Worm (Caenorhabditis elegans): ENCODE data around the gene T08G5.1.
"Not testable (repeated sequence)": the region's sequence is repeated elsewhere in the genome, so short reads cannot be mapped to it uniquely, and the experiment has no call there.

The T08G5.1 gene

DNA sequence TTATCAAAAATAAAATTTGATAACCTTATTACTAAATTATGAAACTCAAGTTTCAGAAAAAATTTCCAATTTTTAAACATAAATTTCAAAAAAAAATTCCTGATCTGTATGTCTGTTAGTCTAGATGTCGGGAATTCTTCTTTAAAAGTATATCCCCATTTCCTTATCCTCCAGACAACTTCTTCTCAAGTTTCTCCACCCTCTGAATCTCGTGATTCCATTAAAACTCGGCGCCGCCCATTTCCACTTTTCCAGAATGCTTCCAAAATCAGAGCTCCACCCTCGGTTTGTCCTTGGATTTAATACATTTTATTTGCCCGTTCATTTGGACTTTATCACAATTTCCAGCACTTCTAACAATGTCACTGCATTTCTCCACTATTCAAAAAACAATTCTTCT lies 15.1 kb downstream of the T08G5.1 start, which contains the start of gene ins-10:
TSS of gene ins-10 (plus strand) at position 301 of the 400 bp plus-strand sequence.
- TF ChIP-seq aly-2 (tag; optimal IDR thresholded peaks at IDR 0.05) (no peak), ztf-1 (GFP tag; conservative IDR thresholded peaks at IDR 0.05) (no peak), nhr-10 (tag; optimal IDR thresholded peaks at IDR 0.05) (no peak), ztf-4 (tag; optimal IDR thresholded peaks at IDR 0.05) (no peak), lin-13 (GFP tag; optimal IDR thresholded peaks at IDR 0.05) (no peak), elt-3 (tag; optimal IDR thresholded peaks at IDR 0.05) (no peak), mbf-1 (tag; optimal IDR thresholded peaks at IDR 0.05) (no peak)

DNA sequence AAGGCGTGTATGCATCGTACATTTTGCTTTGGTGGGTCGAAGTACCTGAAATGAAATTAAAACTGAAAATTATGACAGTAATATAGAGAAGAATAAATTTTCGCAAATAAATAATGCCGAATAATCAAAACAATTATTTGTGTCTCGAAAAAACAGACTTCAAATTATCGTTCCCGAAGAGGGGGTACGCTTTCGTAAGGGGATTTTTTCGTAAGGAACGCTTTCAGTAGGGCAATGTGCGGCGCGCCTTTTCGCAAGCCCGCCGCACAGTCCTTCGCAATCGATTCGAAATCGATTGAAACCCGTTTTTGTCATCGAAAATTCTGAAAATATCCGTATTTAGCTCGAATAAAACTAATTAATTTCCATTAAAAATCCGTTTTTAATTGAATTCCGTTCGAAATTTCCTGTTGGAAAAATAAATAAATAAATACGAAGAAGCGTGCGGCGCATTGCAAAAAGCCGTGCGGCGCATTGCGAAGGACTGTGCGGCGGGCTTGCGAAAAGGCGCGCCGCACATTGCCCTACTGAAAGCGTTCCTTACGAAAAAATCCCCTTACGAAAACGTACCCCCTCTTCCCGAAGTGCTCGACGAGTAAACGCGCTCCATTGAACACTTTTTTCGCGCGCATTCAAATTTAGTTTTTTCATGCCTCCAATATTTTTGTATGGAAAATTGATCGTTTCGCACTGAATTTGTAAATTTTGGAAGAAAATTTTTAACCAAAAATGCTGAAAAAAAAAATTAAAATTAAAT lies 19.9 kb downstream of the T08G5.1 start, which contains the start of gene vps-39:
TSS of gene vps-39 (minus strand) at position 51 of the 757 bp plus-strand sequence.
- TF ChIP-seq F13H6.1 (tag; optimal IDR thresholded peaks at IDR 0.05) (peak; percentile 58), unc-55 (GFP tag; optimal IDR thresholded peaks at IDR 0.05) (peak; percentile 25), sma-9 (GFP tag; optimal IDR thresholded peaks at IDR 0.05) (peak; percentile 28), sma-3 (GFP tag; optimal IDR thresholded peaks at IDR 0.05) (peak; percentile 28), gmeb-1 (tag; optimal IDR thresholded peaks at IDR 0.05) (peak; percentile 8), lsy-2 (tag; optimal IDR thresholded peaks at IDR 0.05) (peak in 1 of 2 experiments; percentile 35), nhr-129 (tag; optimal IDR thresholded peaks at IDR 0.05) (peak; percentile 5), lin-13 (GFP tag; optimal IDR thresholded peaks at IDR 0.05) (peak; percentile 4)
- not testable (repeated sequence) for TF ChIP-seq sma-9 (tag; optimal IDR thresholded peaks at IDR 0.05)

DNA sequence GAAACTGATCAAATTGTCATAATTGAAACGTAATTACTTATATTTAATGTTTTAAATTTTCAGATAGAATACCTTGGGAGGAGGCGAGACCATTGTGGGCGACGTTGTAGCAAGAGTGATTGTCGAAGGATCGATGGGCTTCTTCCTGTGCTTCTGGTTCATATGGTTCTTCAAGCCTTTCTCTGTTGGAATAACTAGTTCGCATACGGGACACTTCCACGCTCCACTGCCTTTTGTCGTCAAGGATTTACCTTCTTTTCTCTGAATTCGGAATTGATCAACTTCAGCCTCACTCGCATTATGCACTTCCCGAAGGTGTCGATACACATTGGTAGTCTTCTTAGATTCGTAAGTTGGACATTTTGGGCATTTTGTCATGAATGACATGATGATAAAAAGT lies 30.7 kb downstream of the T08G5.1 start, which contains the start of gene F58D12.1:
TSS of gene F58D12.1 (plus strand) at position 301 of the 400 bp plus-strand sequence.
- not testable (repeated sequence) for TF ChIP-seq skn-1 (tag; optimal IDR thresholded peaks at IDR 0.05); dmd-4 (tag; optimal IDR thresholded peaks at IDR 0.05); lin-13 (GFP tag; optimal IDR thresholded peaks at IDR 0.05)

DNA sequence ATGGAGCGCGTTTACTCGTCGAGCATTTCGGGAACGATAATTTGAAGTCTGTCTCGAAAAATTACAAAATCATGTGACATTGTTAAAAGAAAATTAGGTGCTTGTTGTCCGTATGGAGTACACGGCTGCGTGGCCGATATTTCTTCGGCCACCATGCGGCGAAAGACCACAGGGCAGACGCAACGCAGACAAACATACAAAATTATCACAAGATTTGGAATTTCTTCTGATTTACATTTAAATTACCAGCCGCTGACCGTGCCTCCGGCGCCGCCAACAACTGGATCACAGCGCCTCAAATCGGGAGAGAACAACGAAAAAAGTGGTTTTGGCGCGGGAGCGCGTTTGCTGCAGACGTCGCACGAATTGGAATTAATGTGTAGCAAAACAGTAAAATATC lies 36.5 kb downstream of the T08G5.1 start:
- TF ChIP-seq nhr-129 (tag; optimal IDR thresholded peaks at IDR 0.05): peak; percentile 68
- peak; percentile 87 for TF ChIP-seq lin-13 (GFP tag; optimal IDR thresholded peaks at IDR 0.05)
- TF ChIP-seq crh-2 (tag; optimal IDR thresholded peaks at IDR 0.05): peak; percentile 93
- peak; percentile 84 for TF ChIP-seq ztf-4 (tag; optimal IDR thresholded peaks at IDR 0.05)
- TF ChIP-seq sem-4 (tag; optimal IDR thresholded peaks at IDR 0.05): peak; percentile 93
- TF ChIP-seq Y55F3AM.14 (GFP tag; optimal IDR thresholded peaks at IDR 0.05): peak; percentile 86
- TF ChIP-seq nhr-10 (tag; optimal IDR thresholded peaks at IDR 0.05): peak; percentile 39
- peak; percentile 67 for TF ChIP-seq ceh-82 (tag; optimal IDR thresholded peaks at IDR 0.05)
- TF ChIP-seq gmeb-1 (tag; optimal IDR thresholded peaks at IDR 0.05): peak; percentile 88
- peak; percentile 91 for TF ChIP-seq C34F6.9 (tag; optimal IDR thresholded peaks at IDR 0.05)
- TF ChIP-seq nhr-77 (tag; optimal IDR thresholded peaks at IDR 0.05): peak; percentile 7
- peak; percentile 48 for TF ChIP-seq R02D3.7 (tag; optimal IDR thresholded peaks at IDR 0.05)
- TF ChIP-seq mab-5 (tag; optimal IDR thresholded peaks at IDR 0.05): peak; percentile 67
- peak; percentile 55 for TF ChIP-seq unc-62 (GFP tag; optimal IDR thresholded peaks at IDR 0.05)
- peak; percentile 76 for TF ChIP-seq egl-27 (tag; optimal IDR thresholded peaks at IDR 0.05)
- peak; percentile 90 for TF ChIP-seq nhr-25 (tag; optimal IDR thresholded peaks at IDR 0.05)
- TF ChIP-seq nhr-237 (tag; optimal IDR thresholded peaks at IDR 0.05): peak; percentile 33
- peak; percentile 98 for TF ChIP-seq sma-3 (GFP tag; optimal IDR thresholded peaks at IDR 0.05)
- peak; percentile 60 for TF ChIP-seq dmd-4 (tag; optimal IDR thresholded peaks at IDR 0.05)
- TF ChIP-seq snpc-4 (tag; optimal IDR thresholded peaks at IDR 0.05): peak; percentile 68
- peak; percentile 99 for TF ChIP-seq sma-9 (GFP tag; optimal IDR thresholded peaks at IDR 0.05)
- TF ChIP-seq sma-9 (tag; optimal IDR thresholded peaks at IDR 0.05): not testable (repeated sequence)
- peak; percentile 35 for TF ChIP-seq ZK546.5 (tag; optimal IDR thresholded peaks at IDR 0.05)
- peak; percentile 83 for TF ChIP-seq fos-1 (tag; optimal IDR thresholded peaks at IDR 0.05)
- peak; percentile 89 for TF ChIP-seq ceh-16 (tag; optimal IDR thresholded peaks at IDR 0.05)
- TF ChIP-seq zag-1 (tag; optimal IDR thresholded peaks at IDR 0.05): peak; percentile 69
- TF ChIP-seq blmp-1 (tag; optimal IDR thresholded peaks at IDR 0.05; ENCODE audit: insufficient read depth): peak; percentile 80
- peak; percentile 82 to 93 for TF ChIP-seq lsy-2 (tag; optimal IDR thresholded peaks at IDR 0.05)
- TF ChIP-seq nhr-21 (tag; optimal IDR thresholded peaks at IDR 0.05): peak; percentile 97
- TF ChIP-seq unc-55 (GFP tag; optimal IDR thresholded peaks at IDR 0.05): peak; percentile 78
- TF ChIP-seq mdl-1 (tag; optimal IDR thresholded peaks at IDR 0.05): peak; percentile 58 to 68
- TF ChIP-seq lin-11 (tag; optimal IDR thresholded peaks at IDR 0.05): peak; percentile 94
- peak; percentile 96 for TF ChIP-seq F13H6.1 (tag; optimal IDR thresholded peaks at IDR 0.05)
- TF ChIP-seq skn-1 (tag; optimal IDR thresholded peaks at IDR 0.05): peak; percentile 13
